Worm (Caenorhabditis elegans) whole organism, mixed stage, embryonic: ENCODE measurements around the gene hcp-1.

ENCODE experiments used
- ces-1 ChIP-seq: fragments of 150-350 bp; optimal IDR thresholded peaks from 2 replicates; lab custom pipeline; 2014; ENCODE audit warnings: missing biosample characterization, missing genetic modification reagents, missing genetic modification characterization
- mep-1 ChIP-seq: fragments of 150-350 bp; optimal IDR thresholded peaks from 2 replicates; lab custom pipeline; 2017; ENCODE audit warnings: missing biosample characterization, missing genetic modification reagents, missing genetic modification characterization, inconsistent platforms
- nhr-76 ChIP-seq: sonication (generic microtip); optimal IDR thresholded peaks from 2 replicates; lab custom pipeline; 2017; ENCODE audit warnings: missing biosample characterization, missing genetic modification characterization
- snpc-4 ChIP-seq: fragments of 150-350 bp; optimal IDR thresholded peaks from 2 replicates; lab custom pipeline; 2014; ENCODE audit warnings: missing biosample characterization, missing genetic modification characterization
- unc-39 ChIP-seq: fragments of 150-350 bp; optimal IDR thresholded peaks from 2 replicates; lab custom pipeline; 2014; ENCODE audit warnings: missing biosample characterization, missing genetic modification characterization

DNA sequence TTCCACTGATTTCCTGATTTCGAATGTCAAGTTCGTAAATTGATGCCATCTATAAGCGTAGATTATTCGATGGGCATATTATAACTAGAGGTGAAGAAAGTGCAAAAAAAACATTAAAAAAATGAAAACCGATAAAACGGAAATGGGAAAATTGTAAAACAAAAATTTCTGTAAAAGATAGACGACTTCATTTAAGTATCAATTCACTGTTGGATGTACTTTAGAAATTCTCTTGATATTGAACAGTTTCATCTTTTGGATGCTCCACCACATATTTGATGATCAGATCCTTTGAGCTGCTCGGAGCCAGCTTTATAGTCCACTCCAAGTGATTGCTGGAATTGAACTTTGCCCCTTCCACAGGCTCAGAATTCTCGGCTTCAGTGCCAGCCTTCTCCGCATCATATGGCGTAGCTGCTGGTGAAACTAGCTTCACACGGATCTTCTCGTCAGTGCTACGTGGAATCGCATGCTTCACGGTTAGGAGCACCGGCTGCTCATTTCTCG, 8.6 kb downstream of the hcp-1 start, which contains the start of gene ZK1055.6:
- TF ChIP-seq snpc-4 = no peak
- TF ChIP-seq mep-1 = no peak
- no peak for TF ChIP-seq nhr-76 (tag; lab: Kevin White, UChicago)
- TF ChIP-seq unc-39 (tag; lab: Kevin White, UChicago) = no peak
- no peak for TF ChIP-seq ces-1
